Fruit fly (Drosophila melanogaster) whole organism, embryonic: ENCODE results near the gene CG6345.
A peak's percentile ranks its signal among the peaks of the same experiment; 100 is the strongest.

Source experiments
- Atf3 ChIP-seq: fragments of 200-800 bp; sonication (Bioruptor generic); optimal IDR thresholded peaks from 3 replicates; lab custom pipeline; 2016; ENCODE audit warnings: missing biosample characterization, missing genetic modification characterization
- Atf6 ChIP-seq: fragments of 200-800 bp; sonication (Bioruptor generic); IDR thresholded peaks from 2 replicates; pipeline ENCODE4 v1.3.6; 2022; ENCODE audit warnings: missing biosample characterization, missing genetic modification characterization
- CG10147 ChIP-seq: fragments of 200-800 bp; sonication (Bioruptor generic); optimal IDR thresholded peaks from 2 replicates; lab custom pipeline; 2019; ENCODE audit warnings: missing biosample characterization, mild to moderate bottlenecking, missing genetic modification characterization, moderate library complexity
- CG11504 ChIP-seq: fragments of 200-800 bp; sonication (Bioruptor generic); optimal IDR thresholded peaks from 3 replicates; lab custom pipeline; 2019; ENCODE audit warnings: missing biosample characterization, mild to moderate bottlenecking, missing genetic modification characterization, moderate library complexity
- CG13424 ChIP-seq: fragments of 200-800 bp; sonication (Bioruptor generic); optimal IDR thresholded peaks from 2 replicates; lab custom pipeline; 2019; ENCODE audit warnings: missing biosample characterization, mild to moderate bottlenecking, missing genetic modification characterization, moderate library complexity
- CG13775 ChIP-seq: fragments of 200-800 bp; sonication (Bioruptor generic); optimal IDR thresholded peaks from 3 replicates; lab custom pipeline; 2017; ENCODE audit warnings: missing biosample characterization, mild to moderate bottlenecking, missing genetic modification characterization
- CG14014 ChIP-seq: fragments of 200-800 bp; sonication (Bioruptor generic); IDR thresholded peaks from 2 replicates; pipeline ENCODE4 v1.3.6; 2022; ENCODE audit warnings: missing biosample characterization, missing genetic modification characterization
- CG14667 ChIP-seq: fragments of 200-800 bp; sonication (Bioruptor generic); IDR thresholded peaks from 2 replicates; pipeline ENCODE4 v1.3.6; 2022; ENCODE audit warnings: missing biosample characterization, missing genetic modification characterization
- CG14965 ChIP-seq: fragments of 200-800 bp; sonication (Bioruptor generic); optimal IDR thresholded peaks from 2 replicates; lab custom pipeline; 2016; ENCODE audit warnings: missing biosample characterization, missing genetic modification characterization, borderline replicate concordance
- CG15073 ChIP-seq: fragments of 200-800 bp; sonication (Bioruptor generic); optimal IDR thresholded peaks from 2 replicates; lab custom pipeline; 2016; ENCODE audit warnings: missing biosample characterization, missing genetic modification characterization
- CG15514 ChIP-seq: fragments of 200-800 bp; sonication (Bioruptor generic); optimal IDR thresholded peaks from 3 replicates; lab custom pipeline; 2017; ENCODE audit warnings: missing biosample characterization, missing genetic modification characterization, mild to moderate bottlenecking, moderate library complexity, missing genetic modification reagents
- CG1603 ChIP-seq: fragments of 200-800 bp; sonication (Bioruptor generic); optimal IDR thresholded peaks from 2 replicates; lab custom pipeline; 2019; ENCODE audit warnings: missing biosample characterization, mild to moderate bottlenecking, missing genetic modification characterization, moderate library complexity
- CG1647 ChIP-seq: fragments of 200-800 bp; sonication (Bioruptor generic); optimal IDR thresholded peaks from 3 replicates; lab custom pipeline; 2016; ENCODE audit warnings: missing biosample characterization, missing genetic modification characterization
- CG2889 ChIP-seq: fragments of 200-800 bp; sonication (Bioruptor generic); IDR thresholded peaks from 3 replicates; pipeline ENCODE4 v1.3.6; 2022; ENCODE audit warnings: missing biosample characterization, missing genetic modification characterization
- CG30020 ChIP-seq: fragments of 200-800 bp; optimal IDR thresholded peaks from 2 replicates; lab custom pipeline; 2019; ENCODE audit warnings: missing biosample characterization, mild to moderate bottlenecking, missing genetic modification characterization, moderate library complexity
- CG30403 ChIP-seq: fragments of 200-800 bp; sonication (Bioruptor generic); optimal IDR thresholded peaks from 3 replicates; lab custom pipeline; 2016; ENCODE audit warnings: missing biosample characterization, missing genetic modification characterization
- CG30431 ChIP-seq: fragments of 200-800 bp; sonication (Bioruptor generic); optimal IDR thresholded peaks from 2 replicates; lab custom pipeline; 2017; ENCODE audit warnings: missing biosample characterization, missing genetic modification characterization
- CG3726 ChIP-seq: fragments of 200-800 bp; sonication (Bioruptor generic); IDR thresholded peaks from 3 replicates; pipeline ENCODE4, ENCODE4 v1.3.6; 2022; ENCODE audit warnings: missing biosample characterization, missing genetic modification characterization
- CG3995 ChIP-seq: fragments of 200-800 bp; sonication (Bioruptor generic); optimal IDR thresholded peaks from 3 replicates; lab custom pipeline; 2016; ENCODE audit warnings: missing biosample characterization, missing genetic modification characterization
- CG6854 ChIP-seq: fragments of 200-800 bp; sonication (Bioruptor generic); optimal IDR thresholded peaks from 3 replicates; lab custom pipeline; 2017; ENCODE audit warnings: missing biosample characterization, mild to moderate bottlenecking, missing genetic modification characterization
- CG8388 ChIP-seq: fragments of 200-800 bp; sonication (Bioruptor generic); optimal IDR thresholded peaks from 2 replicates; lab custom pipeline; 2019; ENCODE audit warnings: missing biosample characterization, mild to moderate bottlenecking, missing genetic modification characterization, moderate library complexity
- CG8765 ChIP-seq: fragments of 200-800 bp; sonication (Bioruptor generic); IDR thresholded peaks from 2 replicates; pipeline ENCODE4 v1.3.6; 2022; ENCODE audit warnings: missing biosample characterization, missing genetic modification characterization
- CG9932 ChIP-seq: fragments of 200-800 bp; sonication (Bioruptor generic); IDR thresholded peaks from 2 replicates; pipeline ENCODE4 v1.3.6; 2022; ENCODE audit warnings: missing biosample characterization, missing genetic modification characterization
- D19A ChIP-seq: fragments of 200-800 bp; optimal IDR thresholded peaks from 3 replicates; lab custom pipeline; 2019; ENCODE audit warnings: missing biosample characterization, mild to moderate bottlenecking, missing genetic modification characterization, moderate library complexity
- Dfd ChIP-seq, 2 experiments: fragments of >200 bp; optimal IDR thresholded peaks; 2 replicates each; lab custom pipeline; 2017; ENCODE audit warnings: missing biosample characterization in 2 of 2, missing genetic modification characterization in 2 of 2
- GATAe ChIP-seq: fragments of 200-800 bp; sonication (Bioruptor generic); conservative IDR thresholded peaks from 2 replicates; pipeline ENCODE4 v1.3.6; 2022; ENCODE audit warnings: missing biosample characterization, missing genetic modification characterization
- Hand ChIP-seq: fragments of 200-800 bp; sonication (Bioruptor generic); optimal IDR thresholded peaks from 2 replicates; lab custom pipeline; 2017; ENCODE audit warnings: mild to moderate bottlenecking, missing biosample characterization, missing genetic modification reagents, missing genetic modification characterization
- Hr3 ChIP-seq: fragments of 200-800 bp; sonication (Bioruptor generic); optimal IDR thresholded peaks from 3 replicates; lab custom pipeline; 2016; ENCODE audit warnings: missing biosample characterization, missing genetic modification characterization
- Med ChIP-seq: fragments of 200-800 bp; sonication (Bioruptor generic); peaks from one replicate; lab custom pipeline; 2016; ENCODE audit warnings: missing biosample characterization, missing genetic modification characterization, mild to moderate bottlenecking, inconsistent platforms, moderate library complexity
- Neu2 ChIP-seq: fragments of 200-800 bp; sonication (Bioruptor generic); optimal IDR thresholded peaks from 3 replicates; lab custom pipeline; 2016; ENCODE audit warnings: missing biosample characterization, missing genetic modification characterization, borderline replicate concordance
- Oaz ChIP-seq: fragments of 200-800 bp; sonication (Bioruptor generic); IDR thresholded peaks from 2 replicates; pipeline ENCODE4 v1.3.6; 2022; ENCODE audit warnings: missing biosample characterization, missing genetic modification characterization
- Ptx1 ChIP-seq: fragments of 200-800 bp; sonication (Bioruptor generic); IDR thresholded peaks from 2 replicates; pipeline ENCODE4 v1.3.6; 2022; ENCODE audit warnings: missing biosample characterization, missing genetic modification characterization
- bbx ChIP-seq: fragments of 200-800 bp; sonication (Bioruptor generic); IDR thresholded peaks from 2 replicates; pipeline ENCODE4 v1.3.6; 2022; ENCODE audit warnings: missing biosample characterization, missing genetic modification characterization; ENCODE audit not compliant: partially characterized antibody
- chinmo ChIP-seq: fragments of 200-800 bp; sonication (Bioruptor generic); IDR thresholded peaks from 4 replicates; pipeline ENCODE4 v1.3.6; 2022; ENCODE audit warnings: missing biosample characterization, missing genetic modification characterization; ENCODE audit not compliant: partially characterized antibody
- dan ChIP-seq: fragments of 200-800 bp; sonication (Bioruptor generic); IDR thresholded peaks from 2 replicates; pipeline ENCODE4 v1.3.6; 2022; ENCODE audit warnings: missing biosample characterization, missing genetic modification characterization
- exex ChIP-seq: fragments of 200-800 bp; sonication (Bioruptor generic); optimal IDR thresholded peaks from 4 replicates; lab custom pipeline; 2018; ENCODE audit warnings: missing biosample characterization, mild to moderate bottlenecking, missing genetic modification characterization, moderate library complexity
- gce ChIP-seq: fragments of 200-800 bp; sonication (Bioruptor generic); IDR thresholded peaks from 3 replicates; pipeline ENCODE4 v1.3.6; 2022; ENCODE audit warnings: missing biosample characterization, missing genetic modification characterization
- gcm2 ChIP-seq: fragments of 200-800 bp; sonication (Bioruptor generic); optimal IDR thresholded peaks from 2 replicates; lab custom pipeline; 2016; ENCODE audit warnings: missing biosample characterization, missing genetic modification characterization
- gsb ChIP-seq: fragments of 200-800 bp; sonication (Bioruptor generic); IDR thresholded peaks from 2 replicates; pipeline ENCODE4 v1.3.6; 2022; ENCODE audit warnings: missing biosample characterization, missing genetic modification characterization
- hb ChIP-seq: fragments of 200-800 bp; sonication (Bioruptor generic); IDR thresholded peaks from 3 replicates; pipeline ENCODE4 v1.3.6; 2022; ENCODE audit warnings: missing biosample characterization, missing genetic modification characterization; ENCODE audit not compliant: partially characterized antibody
- ken ChIP-seq: fragments of 200-800 bp; sonication (Bioruptor generic); IDR thresholded peaks from 3 replicates; pipeline ENCODE4 v1.3.6; 2022; ENCODE audit warnings: missing biosample characterization, missing genetic modification characterization
- lab ChIP-seq: fragments of 200-800 bp; sonication (Bioruptor generic); optimal IDR thresholded peaks from 3 replicates; lab custom pipeline; 2017; ENCODE audit warnings: missing biosample characterization, missing genetic modification characterization, mild to moderate bottlenecking, moderate library complexity, missing genetic modification reagents
- lov ChIP-seq, 2 experiments: fragments of 200-800 bp in 1 of 2; fragments of >200 bp in 1 of 2; sonication (Bioruptor generic) in 1 of 2; IDR thresholded peaks in 1 of 2; optimal IDR thresholded peaks in 1 of 2; 2 replicates in 1 of 2; 3 replicates in 1 of 2; pipeline versions ENCODE4 v1.3.6 to Lab custom; 2017 to 2022; ENCODE audit warnings: missing biosample characterization in 1 of 2, missing genetic modification characterization in 1 of 2
- oc ChIP-seq: fragments of 200-800 bp; sonication (Bioruptor generic); optimal IDR thresholded peaks from 2 replicates; lab custom pipeline; 2018; ENCODE audit warnings: missing biosample characterization, mild to moderate bottlenecking, missing genetic modification characterization, moderate library complexity
- peb ChIP-seq: fragments of 200-800 bp; sonication (Bioruptor generic); IDR thresholded peaks from 2 replicates; pipeline ENCODE4 v1.3.6; 2022; ENCODE audit warnings: missing biosample characterization, missing genetic modification characterization
- salm ChIP-seq: fragments of 200-800 bp; sonication (Bioruptor generic); optimal IDR thresholded peaks from 2 replicates; lab custom pipeline; 2018; ENCODE audit warnings: missing biosample characterization, mild to moderate bottlenecking, missing genetic modification characterization
- stc ChIP-seq: fragments of 200-800 bp; sonication (Bioruptor generic); IDR thresholded peaks from 2 replicates; pipeline ENCODE4 v1.3.6; 2022; ENCODE audit warnings: missing biosample characterization, missing genetic modification characterization
- toy ChIP-seq: fragments of 200-800 bp; sonication (Bioruptor generic); IDR thresholded peaks from 2 replicates; pipeline ENCODE4 v1.3.6; 2022; ENCODE audit warnings: missing biosample characterization, missing genetic modification characterization
- vfl ChIP-seq: fragments of 200-800 bp; sonication (Bioruptor generic); optimal IDR thresholded peaks from 2 replicates; lab custom pipeline; 2016; ENCODE audit warnings: missing biosample characterization, missing genetic modification characterization
- zfh1 ChIP-seq: fragments of 200-800 bp; sonication (Bioruptor generic); IDR thresholded peaks from 3 replicates; pipeline ENCODE4 v1.3.6; 2022; ENCODE audit warnings: missing biosample characterization, missing genetic modification characterization

The CG6345 gene

dm6 chr3R:10415923-10416322 lies at the start of gene CG6345 (continued):
- TF ChIP-seq Atf3 (GFP tag; lab: Kevin White, UChicago) (peak; percentile 75), CG10147 (GFP tag; lab: Kevin White, UChicago) (peak; percentile 78), CG15073 (no peak), zfh1 (GFP tag; lab: Robert Waterston, UW) (peak; percentile 84), CG3726 (GFP tag; lab: Robert Waterston, UW) (peak; percentile 60; the same call in 2 of the 3 replicates), CG1603 (peak; percentile 86), CG14667 (GFP tag; lab: Robert Waterston, UW) (peak; percentile 49; the same call in 1 of the 2 replicates), CG2889 (GFP tag; lab: Robert Waterston, UW) (no peak), stc (peak; percentile 75), CG13424 (tag; lab: Kevin White, UChicago) (peak; percentile 81), CG3995 (GFP tag; lab: Kevin White, UChicago) (peak; percentile 57), salm (tag; lab: Kevin White, UChicago) (peak; percentile 65), lab (GFP tag; lab: Kevin White, UChicago) (peak; percentile 93), oc (tag; lab: Kevin White, UChicago) (peak; percentile 39), CG30020 (tag; lab: Kevin White, UChicago) (peak; percentile 55), gsb (GFP tag; lab: Robert Waterston, UW) (peak; percentile 54; the same call in 1 of the 2 replicates), gcm2 (GFP tag; lab: Kevin White, UChicago) (peak; percentile 68), Hand (GFP tag; lab: Kevin White, UChicago) (peak; percentile 50), CG8765 (0 out of 2 replicates have a peak, but pooled peaks have one; percentile 30), Ptx1 (GFP tag; lab: Robert Waterston, UW) (peak; percentile 71), Dfd (GFP tag; optimal IDR thresholded peaks at IDR 0.05; lab: Kevin White, UChicago) (no peak), CG14965 (peak; percentile 100), hb (no peak), vfl (GFP tag; lab: Kevin White, UChicago) (peak; percentile 51), CG1647 (GFP tag; lab: Kevin White, UChicago) (peak; percentile 81), CG11504 (tag; lab: Kevin White, UChicago) (peak; percentile 86), dan (GFP tag; lab: Robert Waterston, UW) (no peak), peb (peak; percentile 45; the same call in 1 of the 2 replicates), Atf6 (peak; percentile 67), toy (GFP tag; lab: Robert Waterston, UW) (peak; percentile 18; the same call in 1 of the 2 replicates), CG6854 (GFP tag; lab: Kevin White, UChicago) (peak; percentile 89), D19A (tag; lab: Kevin White, UChicago) (peak; percentile 74), Oaz (GFP tag; lab: Robert Waterston, UW) (0 out of 2 replicates have a peak, but pooled peaks have one; percentile 31), Hr3 (GFP tag; lab: Kevin White, UChicago) (peak; percentile 80), exex (tag; lab: Kevin White, UChicago) (peak; percentile 28), bbx (GFP tag; lab: Robert Waterston, UW) (no peak), Neu2 (GFP tag; lab: Kevin White, UChicago) (peak; percentile 10), GATAe (GFP tag; lab: Robert Waterston, UW) (peak; percentile 56; the same call in 1 of the 2 replicates), chinmo (GFP tag; lab: Robert Waterston, UW) (no peak), gce (GFP tag; lab: Robert Waterston, UW) (peak; percentile 77; the same call in 2 of the 3 replicates), CG8388 (GFP tag; lab: Kevin White, UChicago) (peak; percentile 72), CG30431 (GFP tag; lab: Kevin White, UChicago) (peak; percentile 73), ken (GFP tag; lab: Robert Waterston, UW) (peak; percentile 67; the same call in 1 of the 3 replicates), CG14014 (peak; percentile 82), CG30403 (GFP tag; lab: Kevin White, UChicago) (peak; percentile 76), CG9932 (peak; percentile 69), CG15514 (peak; percentile 89), Med (peak; percentile 98), lov (optimal IDR thresholded peaks at IDR 0.05; lab: Kevin White, UChicago) (no peak), lov (GFP tag; IDR thresholded peaks at IDR 0.05; lab: Robert Waterston, UW) (peak; percentile 88), CG13775 (GFP tag; lab: Kevin White, UChicago) (peak; percentile 85)
